Worm (Caenorhabditis elegans) whole organism, L3 larva: Measurements from ENCODE around the gene nhr-155.
A peak's percentile ranks its signal among the peaks of the same experiment; 100 is the strongest.

Experiments used
- R02D3.7 ChIP-seq: fragments of 150-350 bp; optimal IDR thresholded peaks from 2 replicates; lab custom pipeline; 2014; ENCODE audit warnings: missing biosample characterization, missing genetic modification characterization
- aly-2 ChIP-seq: fragments of 150-350 bp; optimal IDR thresholded peaks from 2 replicates; lab custom pipeline; 2014; ENCODE audit warnings: missing biosample characterization, missing genetic modification characterization
- ama-1 ChIP-seq: fragments of 150-350 bp; optimal IDR thresholded peaks from 2 replicates; lab custom pipeline; 2018
- ceh-16 ChIP-seq: sonication (generic microtip); optimal IDR thresholded peaks from 2 replicates; lab custom pipeline; 2017; ENCODE audit warnings: missing biosample characterization, missing genetic modification characterization
- ceh-28 ChIP-seq: fragments of 150-350 bp; optimal IDR thresholded peaks from 2 replicates; lab custom pipeline; 2014; ENCODE audit warnings: missing biosample characterization, missing genetic modification reagents, missing genetic modification characterization
- ceh-82 ChIP-seq: fragments of 150-350 bp; optimal IDR thresholded peaks from 2 replicates; lab custom pipeline; 2014; ENCODE audit warnings: missing biosample characterization, missing genetic modification characterization
- egl-27 ChIP-seq: sonication (generic microtip); optimal IDR thresholded peaks from 4 replicates; lab custom pipeline; 2017; ENCODE audit warnings: missing biosample characterization, missing genetic modification reagents, missing genetic modification characterization
- elt-1 ChIP-seq: fragments of 150-350 bp; optimal IDR thresholded peaks from 2 replicates; lab custom pipeline; 2014; ENCODE audit warnings: missing biosample characterization, missing genetic modification characterization
- elt-2 ChIP-seq: sonication (generic microtip); optimal IDR thresholded peaks from 2 replicates; lab custom pipeline; 2016; ENCODE audit warnings: missing genetic modification reagents, mild to moderate bottlenecking, missing genetic modification characterization, missing compliant biosample characterization
- elt-3 ChIP-seq, 3 experiments: fragments of 150-350 bp in 1 of 3; sonication (generic microtip) in 2 of 3; optimal IDR thresholded peaks; 2 replicates in 2 of 3; 4 replicates in 1 of 3; lab custom pipeline; 2014 to 2017; ENCODE audit warnings: missing biosample characterization in 3 of 3, missing genetic modification characterization in 3 of 3
- eor-1 ChIP-seq, 2 experiments: fragments of 150-350 bp; optimal IDR thresholded peaks; 2 replicates each; lab custom pipeline; 2014 to 2018; ENCODE audit warnings: missing biosample characterization in 2 of 2, missing genetic modification characterization in 2 of 2
- fkh-10 ChIP-seq: sonication (generic microtip); optimal IDR thresholded peaks from 2 replicates; lab custom pipeline; 2017; ENCODE audit warnings: missing biosample characterization, missing genetic modification reagents, missing genetic modification characterization
- fkh-2 ChIP-seq: fragments of 150-350 bp; optimal IDR thresholded peaks from 2 replicates; lab custom pipeline; 2014; ENCODE audit warnings: missing biosample characterization, missing genetic modification reagents, missing genetic modification characterization
- fos-1 ChIP-seq: fragments of 150-350 bp; optimal IDR thresholded peaks from 2 replicates; lab custom pipeline; 2014; ENCODE audit warnings: missing biosample characterization, missing genetic modification characterization
- hmg-11 ChIP-seq: sonication (generic microtip); optimal IDR thresholded peaks from 2 replicates; lab custom pipeline; 2016; ENCODE audit warnings: missing genetic modification characterization, missing compliant biosample characterization
- jun-1 ChIP-seq: fragments of 150-350 bp; optimal IDR thresholded peaks from 2 replicates; lab custom pipeline; 2014; ENCODE audit warnings: missing biosample characterization, missing genetic modification reagents, missing genetic modification characterization
- lin-15B ChIP-seq: fragments of 150-350 bp; optimal IDR thresholded peaks from 2 replicates; lab custom pipeline; 2014; ENCODE audit warnings: missing biosample characterization, missing genetic modification characterization
- lsy-12 ChIP-seq: sonication (generic microtip); optimal IDR thresholded peaks from 2 replicates; lab custom pipeline; 2016; ENCODE audit warnings: mild to moderate bottlenecking, missing genetic modification characterization, missing compliant biosample characterization
- mdl-1 ChIP-seq: fragments of 150-350 bp; optimal IDR thresholded peaks from 2 replicates; lab custom pipeline; 2014; ENCODE audit warnings: missing biosample characterization, missing genetic modification characterization
- nfya-1 ChIP-seq: sonication (generic microtip); optimal IDR thresholded peaks from 2 replicates; lab custom pipeline; 2017; ENCODE audit warnings: missing genetic modification characterization, mild to moderate bottlenecking, missing compliant biosample characterization, antibody characterized with exemption, moderate library complexity; ENCODE audit not compliant: insufficient read depth
- nhr-23 ChIP-seq: fragments of 150-350 bp; optimal IDR thresholded peaks from 2 replicates; lab custom pipeline; 2014; ENCODE audit warnings: missing biosample characterization, missing genetic modification reagents, missing genetic modification characterization
- nhr-25 ChIP-seq: sonication (generic microtip); optimal IDR thresholded peaks from 2 replicates; lab custom pipeline; 2017; ENCODE audit warnings: missing biosample characterization, missing genetic modification characterization
- nhr-28 ChIP-seq: fragments of 150-350 bp; optimal IDR thresholded peaks from 2 replicates; lab custom pipeline; 2014; ENCODE audit warnings: missing biosample characterization, missing genetic modification characterization
- nhr-43 ChIP-seq: sonication (generic microtip); optimal IDR thresholded peaks from 2 replicates; lab custom pipeline; 2016; ENCODE audit warnings: mild to moderate bottlenecking, missing genetic modification characterization, missing compliant biosample characterization; ENCODE audit not compliant: poor library complexity, severe bottlenecking
- nhr-67 ChIP-seq: fragments of 150-350 bp; optimal IDR thresholded peaks from 2 replicates; lab custom pipeline; 2014; ENCODE audit warnings: missing biosample characterization, missing genetic modification characterization
- pha-4 ChIP-seq: fragments of 150-350 bp; optimal IDR thresholded peaks from 2 replicates; lab custom pipeline; 2014; ENCODE audit warnings: missing biosample characterization, missing genetic modification reagents, missing genetic modification characterization
- pqm-1 ChIP-seq: fragments of 150-350 bp; optimal IDR thresholded peaks from 2 replicates; lab custom pipeline; 2017; ENCODE audit warnings: missing biosample characterization, missing genetic modification characterization, inconsistent platforms
- sea-2 ChIP-seq: fragments of 150-350 bp; sonication (generic microtip); optimal IDR thresholded peaks from 4 replicates; lab custom pipeline; 2014; ENCODE audit warnings: missing biosample characterization, missing genetic modification reagents, missing genetic modification characterization
- skn-1 ChIP-seq: fragments of 150-350 bp; optimal IDR thresholded peaks from 2 replicates; lab custom pipeline; 2014; ENCODE audit warnings: missing biosample characterization, missing genetic modification characterization
- tbx-2 ChIP-seq: sonication (generic microtip); optimal IDR thresholded peaks from 2 replicates; lab custom pipeline; 2016; ENCODE audit warnings: mild to moderate bottlenecking, missing genetic modification characterization, missing compliant biosample characterization
- unc-62 ChIP-seq: fragments of 150-350 bp; sonication (generic microtip); optimal IDR thresholded peaks from 4 replicates; lab custom pipeline; 2014; ENCODE audit warnings: missing biosample characterization, missing genetic modification reagents, missing genetic modification characterization

The nhr-155 gene

DNA sequence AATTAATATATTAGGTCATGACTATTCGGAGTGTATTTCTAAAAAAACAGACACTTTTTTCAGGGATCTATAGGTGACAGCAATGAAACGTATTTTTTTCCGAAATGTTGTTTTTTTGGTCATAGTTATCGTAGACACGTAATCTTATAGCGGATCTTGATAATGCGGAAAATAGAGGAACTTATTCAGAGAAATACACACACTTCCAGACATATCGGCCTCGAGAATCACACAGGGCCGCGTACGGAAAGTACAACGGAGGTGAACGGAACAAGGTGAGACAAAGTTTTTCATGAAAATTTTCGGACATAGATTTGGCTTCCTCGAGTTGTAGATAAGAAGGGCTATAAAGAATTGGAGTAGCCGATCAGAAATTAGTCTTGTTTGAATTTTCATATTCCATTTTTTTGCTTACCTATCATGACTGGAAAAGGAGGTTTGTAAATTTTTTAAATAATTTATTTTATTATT, at the start of gene nhr-155:
Gene nhr-155 (plus strand): TSS at position 421 of the 471 bp plus-strand sequence.
- TF ChIP-seq nhr-43 (tag; lab: Kevin White, UChicago) (peak; percentile 67), nhr-23 (peak; percentile 87), fkh-10 (GFP tag; lab: Kevin White, UChicago) (no peak), nhr-67 (tag; lab: Kevin White, UChicago) (no peak), lin-15B (tag; lab: Kevin White, UChicago) (no peak), nhr-25 (tag; lab: Kevin White, UChicago) (peak; percentile 32), elt-1 (peak; percentile 95), ama-1 (lab: Kevin White, UChicago) (no peak), fkh-2 (tag; lab: Kevin White, UChicago) (no peak)
- TF ChIP-seq, all 47 proteins: peak for 4

DNA sequence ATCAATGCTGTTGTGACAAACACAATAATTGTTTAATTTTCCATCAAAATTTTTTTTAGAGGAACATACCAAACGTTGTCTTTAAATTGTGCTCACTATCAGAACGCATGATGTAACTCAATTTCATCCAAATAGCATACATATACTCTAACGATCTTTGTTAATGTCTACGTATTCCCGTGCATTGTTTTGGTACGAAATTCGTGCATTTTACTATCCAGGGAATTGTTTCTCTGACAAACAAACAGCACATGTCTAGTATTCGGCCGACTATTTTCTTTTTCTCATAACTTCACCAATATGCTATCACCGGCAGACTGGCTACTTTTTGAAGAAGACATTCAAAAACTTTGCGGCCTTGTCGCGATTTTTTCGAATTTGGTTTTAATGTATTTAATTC, 47.8 kb upstream of the nhr-155 start, which contains the start of gene str-196:
Gene str-196 (plus strand): TSS at position 301 of the 400 bp plus-strand sequence.
- TF ChIP-seq skn-1 (tag; lab: Kevin White, UChicago) (no peak), unc-62 (GFP tag; lab: Kevin White, UChicago) (no peak), nhr-67 (tag; lab: Kevin White, UChicago) (no peak), tbx-2 (tag; lab: Kevin White, UChicago) (no peak), fkh-10 (GFP tag; lab: Kevin White, UChicago) (no peak), fos-1 (tag; lab: Kevin White, UChicago) (no peak), nhr-43 (tag; lab: Kevin White, UChicago) (no peak), nhr-28 (tag; lab: Kevin White, UChicago) (no peak), ceh-16 (no peak), ceh-82 (no peak), nfya-1 (tag; lab: Kevin White, UChicago) (no peak)
- TF ChIP-seq, all 47 proteins: peak for 0

DNA sequence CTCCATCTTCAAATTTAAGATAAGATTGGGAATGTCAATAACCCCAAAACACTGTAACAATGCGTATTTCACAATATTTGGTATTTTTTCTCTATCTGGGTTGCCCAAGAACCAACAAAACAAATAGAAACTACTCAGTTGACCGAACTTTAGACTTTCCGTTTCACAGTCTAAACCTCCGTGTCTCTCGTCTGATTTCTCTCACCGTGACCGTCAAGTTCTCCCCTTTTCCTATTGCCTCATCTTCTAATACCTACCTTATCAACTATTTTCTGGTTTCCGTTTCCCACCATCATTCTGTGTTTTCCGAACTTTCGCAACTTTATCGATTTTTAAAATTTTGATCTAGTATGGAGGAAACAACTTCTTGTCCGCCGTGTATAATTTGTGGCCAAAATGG, 45.0 kb upstream of the nhr-155 start, which contains the start of gene nhr-131:
Gene nhr-131 (plus strand): TSS at position 87 of the 400 bp plus-strand sequence.
- TF ChIP-seq elt-3 (tag; optimal IDR thresholded peaks at IDR 0.05; lab: Kevin White, UChicago) = peak in 2 of 3 experiments; percentile 33 to 43
- TF ChIP-seq hmg-11 (tag; lab: Kevin White, UChicago) = no peak
- TF ChIP-seq nhr-23 = peak; percentile 30
- peak; percentile 30 for TF ChIP-seq pqm-1 (tag; lab: Kevin White, UChicago)
- peak; percentile 66 for TF ChIP-seq ceh-28 (tag; lab: Kevin White, UChicago)
- no peak for TF ChIP-seq unc-62 (GFP tag; lab: Kevin White, UChicago)
- TF ChIP-seq eor-1 (tag; optimal IDR thresholded peaks at IDR 0.05; lab: Kevin White, UChicago) = no peak
- peak; percentile 40 for TF ChIP-seq jun-1
- TF ChIP-seq lsy-12 (tag; lab: Kevin White, UChicago) = no peak
- TF ChIP-seq elt-2 (tag; lab: Kevin White, UChicago) = peak; percentile 70
- peak; percentile 47 for TF ChIP-seq pha-4 (tag; lab: Kevin White, UChicago)
- TF ChIP-seq, all 47 proteins: peak for 7

DNA sequence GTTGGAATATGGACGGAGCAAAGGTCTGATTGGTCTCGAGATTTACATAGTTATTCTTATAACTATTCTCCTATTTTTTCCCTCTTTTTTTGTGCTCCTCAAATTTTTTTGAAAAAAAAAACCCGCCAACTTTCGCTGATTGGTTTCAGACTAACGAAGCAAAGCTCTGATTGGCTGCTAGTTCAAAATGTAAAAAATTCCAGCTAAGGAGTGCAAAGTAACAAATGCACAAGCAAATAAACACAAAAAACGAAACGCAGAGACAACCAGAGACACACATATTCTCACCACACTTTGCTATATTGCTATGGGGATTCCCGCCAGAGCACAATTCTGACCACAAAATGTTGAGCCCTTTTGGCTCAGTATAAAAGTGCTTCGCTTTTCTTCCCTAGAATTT, 41.9 kb upstream of the nhr-155 start, which contains the start of gene T01G6.1:
Gene T01G6.1 (plus strand): TSS at position 301 of the 400 bp plus-strand sequence.
- TF ChIP-seq ceh-82 = no peak
- no peak for TF ChIP-seq ama-1 (lab: Kevin White, UChicago)
- TF ChIP-seq mdl-1 (tag; lab: Kevin White, UChicago) = no peak
- TF ChIP-seq pha-4 (tag; lab: Kevin White, UChicago) = no peak
- no peak for TF ChIP-seq sea-2 (GFP tag; lab: Kevin White, UChicago)
- no peak for TF ChIP-seq egl-27 (tag; lab: Kevin White, UChicago)
- TF ChIP-seq skn-1 (tag; lab: Kevin White, UChicago) = no peak
- TF ChIP-seq ceh-16 = no peak
- no peak for TF ChIP-seq aly-2 (tag; lab: Kevin White, UChicago)
- no peak for TF ChIP-seq fkh-2 (tag; lab: Kevin White, UChicago)
- no peak for TF ChIP-seq nhr-28 (tag; lab: Kevin White, UChicago)
- TF ChIP-seq nfya-1 (tag; lab: Kevin White, UChicago) = no peak
- TF ChIP-seq unc-62 (GFP tag; lab: Kevin White, UChicago) = no peak
- TF ChIP-seq fkh-10 (GFP tag; lab: Kevin White, UChicago) = no peak
- TF ChIP-seq lin-15B (tag; lab: Kevin White, UChicago) = no peak
- TF ChIP-seq, all 47 proteins: peak for 0

DNA sequence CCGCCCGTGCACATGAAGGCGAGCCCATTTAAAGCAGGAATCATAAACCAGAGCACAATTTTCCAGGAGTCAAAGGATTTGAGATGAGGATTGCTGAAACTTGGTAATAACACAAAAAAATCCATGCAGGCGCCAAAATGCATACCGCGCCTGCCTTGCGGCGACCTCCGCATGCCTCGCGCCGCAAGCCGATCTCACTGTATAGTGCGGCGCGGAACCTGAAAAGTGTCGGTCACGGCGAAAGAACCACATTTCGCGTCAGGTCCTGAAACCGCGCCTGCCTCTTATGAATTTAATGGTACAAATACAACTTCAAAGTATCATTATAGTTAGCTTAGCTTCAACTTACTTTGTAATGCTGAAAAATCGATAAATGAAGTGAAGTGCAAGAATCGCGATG, 38.7 kb upstream of the nhr-155 start:
- no peak for TF ChIP-seq R02D3.7 (tag; lab: Kevin White, UChicago)
